Worm (Caenorhabditis elegans) whole organism, mixed stage, embryonic: ENCODE results near the gene rpl-28.

ENCODE experiments used
- elt-1 ChIP-seq: sonication (generic microtip); optimal IDR thresholded peaks from 2 replicates; lab custom pipeline; 2017; ENCODE audit warnings: missing genetic modification characterization, mild to moderate bottlenecking, missing compliant biosample characterization, antibody characterized with exemption, moderate library complexity, borderline replicate concordance; ENCODE audit not compliant: insufficient read depth
- flh-1 ChIP-seq: fragments of 200-800 bp; sonication (Bioruptor generic); optimal IDR thresholded peaks from 2 replicates; lab custom pipeline; 2018; ENCODE audit warnings: mild to moderate bottlenecking, missing genetic modification characterization, moderate library complexity, missing compliant biosample characterization
- ham-2 ChIP-seq: fragments of 200-800 bp; sonication (Bioruptor generic); optimal IDR thresholded peaks from 2 replicates; lab custom pipeline; 2018; ENCODE audit warnings: mild to moderate bottlenecking, missing genetic modification characterization, missing compliant biosample characterization
- hlh-1 ChIP-seq: fragments of 150-350 bp; optimal IDR thresholded peaks from 2 replicates; lab custom pipeline; 2014; ENCODE audit warnings: missing biosample characterization, missing genetic modification reagents, missing genetic modification characterization
- snpc-4 ChIP-seq: fragments of 150-350 bp; optimal IDR thresholded peaks from 2 replicates; lab custom pipeline; 2014; ENCODE audit warnings: missing biosample characterization, missing genetic modification characterization
- ztf-11 ChIP-seq: fragments of 150-350 bp; optimal IDR thresholded peaks from 2 replicates; lab custom pipeline; 2014; ENCODE audit warnings: missing biosample characterization, missing genetic modification characterization

rpl-28 gene

ce11 chrV:12679807-12680206 is 48.1 kb downstream of the rpl-28 start, which contains the start of gene frpr-15:
Gene frpr-15, plus strand, starts transcription at chrV:12680107.
- no peak for TF ChIP-seq ztf-11
- TF ChIP-seq ham-2, result no peak
- TF ChIP-seq snpc-4 (tag; lab: Kevin White, UChicago), result no peak
- TF ChIP-seq hlh-1 (tag; lab: Kevin White, UChicago), result no peak

ce11 chrV:12679292-12679691 is 48.6 kb downstream of the rpl-28 start:
- TF ChIP-seq flh-1 (GFP tag; lab: Kevin White, UChicago) (no peak), elt-1 (tag; lab: Kevin White, UChicago) (no peak)
